Worm (Caenorhabditis elegans) whole organism, late embryonic: Measurements from ENCODE around the gene mif-1.

Source experiments
- ama-1 ChIP-seq: fragments of 150-350 bp; optimal IDR thresholded peaks from 2 replicates; lab custom pipeline; 2014
- ceh-22 ChIP-seq: sonication (generic microtip); optimal IDR thresholded peaks from 2 replicates; lab custom pipeline; 2017; ENCODE audit warnings: missing biosample characterization, missing genetic modification characterization
- dve-1 ChIP-seq: sonication (generic microtip); optimal IDR thresholded peaks from 2 replicates; lab custom pipeline; 2017; ENCODE audit warnings: antibody characterized with exemption, mild to moderate bottlenecking, missing genetic modification characterization, missing compliant biosample characterization
- elt-2 ChIP-seq: sonication (generic microtip); optimal IDR thresholded peaks from 2 replicates; lab custom pipeline; 2016; ENCODE audit warnings: missing genetic modification reagents, missing genetic modification characterization, missing compliant biosample characterization
- eyg-1 ChIP-seq: sonication (generic microtip); optimal IDR thresholded peaks from 2 replicates; lab custom pipeline; 2016; ENCODE audit warnings: missing genotype, missing genetic modification characterization, missing compliant biosample characterization
- fkh-10 ChIP-seq: fragments of 150-350 bp; optimal IDR thresholded peaks from 2 replicates; lab custom pipeline; 2014; ENCODE audit warnings: missing biosample characterization, missing genetic modification reagents, missing genetic modification characterization
- lim-6 ChIP-seq: sonication (generic microtip); optimal IDR thresholded peaks from 2 replicates; lab custom pipeline; 2016; ENCODE audit warnings: missing genetic modification characterization, missing compliant biosample characterization
- nhr-232 ChIP-seq: sonication (generic microtip); optimal IDR thresholded peaks from 2 replicates; lab custom pipeline; 2016; ENCODE audit warnings: missing genetic modification characterization, missing compliant biosample characterization
- tbx-7 ChIP-seq: sonication (generic microtip); optimal IDR thresholded peaks from 2 replicates; lab custom pipeline; 2016; ENCODE audit warnings: missing genotype, missing genetic modification characterization, missing compliant biosample characterization

DNA sequence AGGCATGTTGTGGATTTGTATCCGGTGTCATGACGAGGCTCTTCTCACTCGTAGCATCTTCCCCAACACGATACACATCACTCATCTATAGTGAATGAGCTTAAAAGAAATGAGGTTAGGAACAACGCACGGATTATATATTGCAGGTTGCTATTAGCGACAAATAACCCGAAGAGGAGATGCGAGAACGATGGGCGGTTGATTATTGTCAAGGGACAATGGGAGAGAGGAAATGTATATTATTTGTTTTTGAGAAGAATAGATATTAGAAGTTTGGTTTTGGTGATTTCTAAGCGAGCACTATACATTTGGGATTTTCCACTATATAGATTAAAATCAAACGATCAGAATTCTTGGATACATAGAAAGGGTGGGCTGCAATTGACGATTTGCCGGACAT lies 41.3 kb upstream of the mif-1 start, which contains the start of gene C18D11.7:
- TF ChIP-seq ama-1 (lab: Kevin White, UChicago) (no peak), tbx-7 (no peak), dve-1 (tag; lab: Kevin White, UChicago) (no peak), nhr-232 (tag; lab: Kevin White, UChicago) (no peak), elt-2 (no peak), eyg-1 (tag; lab: Kevin White, UChicago) (no peak), fkh-10 (no peak), lim-6 (tag; lab: Kevin White, UChicago) (no peak), ceh-22 (tag; lab: Kevin White, UChicago) (no peak)
